Worm (Caenorhabditis elegans) whole organism, late embryonic: Measurements from ENCODE around the gene cest-35.1.

Experiments
- Y22D7AL.16 ChIP-seq: sonication (generic microtip); optimal IDR thresholded peaks from 2 replicates; lab custom pipeline; 2016; ENCODE audit warnings: missing genetic modification characterization, missing compliant biosample characterization
- ceh-19 ChIP-seq: fragments of 200-800 bp; sonication (Bioruptor generic); optimal IDR thresholded peaks from 2 replicates; lab custom pipeline; 2018; ENCODE audit warnings: mild to moderate bottlenecking, missing genetic modification characterization, missing compliant biosample characterization
- elt-4 ChIP-seq: sonication (generic microtip); optimal IDR thresholded peaks from 2 replicates; lab custom pipeline; 2016; ENCODE audit warnings: missing genetic modification characterization, missing compliant biosample characterization

ce11 chrV:5272619-5273074 is 29.7 kb upstream of the cest-35.1 start:
- TF ChIP-seq elt-4 (no peak), ceh-19 (no peak), Y22D7AL.16 (tag; lab: Kevin White, UChicago) (no peak)
